Worm (Caenorhabditis elegans) whole organism, L3 larva: ENCODE measurements around the gene F56D5.5.

Source experiments
- ZK546.5 ChIP-seq: sonication (generic microtip); optimal IDR thresholded peaks from 2 replicates; lab custom pipeline; 2017; ENCODE audit warnings: missing biosample characterization, missing genetic modification characterization
- egl-27 ChIP-seq: sonication (generic microtip); optimal IDR thresholded peaks from 4 replicates; lab custom pipeline; 2017; ENCODE audit warnings: missing biosample characterization, missing genetic modification reagents, missing genetic modification characterization
- elt-2 ChIP-seq: sonication (generic microtip); optimal IDR thresholded peaks from 2 replicates; lab custom pipeline; 2016; ENCODE audit warnings: missing genetic modification reagents, mild to moderate bottlenecking, missing genetic modification characterization, missing compliant biosample characterization
- elt-3 ChIP-seq, 3 experiments: fragments of 150-350 bp in 1 of 3; sonication (generic microtip) in 2 of 3; optimal IDR thresholded peaks; 2 replicates in 2 of 3; 4 replicates in 1 of 3; lab custom pipeline; 2014 to 2017; ENCODE audit warnings: missing biosample characterization in 3 of 3, missing genetic modification characterization in 3 of 3
- fkh-2 ChIP-seq: fragments of 150-350 bp; optimal IDR thresholded peaks from 2 replicates; lab custom pipeline; 2014; ENCODE audit warnings: missing biosample characterization, missing genetic modification reagents, missing genetic modification characterization
- lsy-12 ChIP-seq: sonication (generic microtip); optimal IDR thresholded peaks from 2 replicates; lab custom pipeline; 2016; ENCODE audit warnings: mild to moderate bottlenecking, missing genetic modification characterization, missing compliant biosample characterization
- nhr-11 ChIP-seq: fragments of 150-350 bp; optimal IDR thresholded peaks from 2 replicates; lab custom pipeline; 2014; ENCODE audit warnings: missing biosample characterization, missing genetic modification characterization
- nhr-237 ChIP-seq: fragments of 150-350 bp; optimal IDR thresholded peaks from 2 replicates; lab custom pipeline; 2014; ENCODE audit warnings: missing biosample characterization, missing genetic modification characterization
- nhr-77 ChIP-seq: fragments of 150-350 bp; optimal IDR thresholded peaks from 2 replicates; lab custom pipeline; 2014; ENCODE audit warnings: missing biosample characterization, missing genetic modification characterization
- pha-4 ChIP-seq: fragments of 150-350 bp; optimal IDR thresholded peaks from 2 replicates; lab custom pipeline; 2014; ENCODE audit warnings: missing biosample characterization, missing genetic modification reagents, missing genetic modification characterization
- skn-1 ChIP-seq: fragments of 150-350 bp; optimal IDR thresholded peaks from 2 replicates; lab custom pipeline; 2014; ENCODE audit warnings: missing biosample characterization, missing genetic modification characterization
- tbx-2 ChIP-seq: sonication (generic microtip); optimal IDR thresholded peaks from 2 replicates; lab custom pipeline; 2016; ENCODE audit warnings: mild to moderate bottlenecking, missing genetic modification characterization, missing compliant biosample characterization
- zag-1 ChIP-seq: fragments of 150-350 bp; optimal IDR thresholded peaks from 2 replicates; lab custom pipeline; 2014; ENCODE audit warnings: missing biosample characterization, missing genetic modification characterization

DNA sequence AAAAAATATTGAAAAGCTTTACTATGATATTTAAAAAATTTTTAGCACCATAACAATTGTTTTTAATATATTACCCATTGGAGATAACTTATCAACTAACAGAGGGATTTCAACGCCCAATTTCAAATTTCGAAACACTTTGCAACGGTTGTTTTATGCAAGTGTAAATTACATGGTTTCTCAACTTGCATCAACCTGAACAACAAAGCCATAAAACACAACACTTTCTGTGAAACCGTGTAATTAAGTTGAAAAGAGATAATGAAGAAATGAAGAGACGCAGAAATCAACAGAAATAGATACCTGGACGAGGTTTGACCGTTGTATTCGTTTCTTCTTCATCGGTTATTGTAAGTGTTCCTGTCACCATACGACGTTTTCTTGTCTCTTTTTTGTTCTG is 42.5 kb upstream of the F56D5.5 start, which contains the start of gene cpin-1:
- no peak for TF ChIP-seq skn-1 (tag; lab: Kevin White, UChicago)
- no peak for TF ChIP-seq zag-1 (tag; lab: Kevin White, UChicago)
- no peak for TF ChIP-seq egl-27
- no peak for TF ChIP-seq elt-3 (tag; optimal IDR thresholded peaks at IDR 0.05; lab: Kevin White, UChicago)
- TF ChIP-seq elt-2 (tag; lab: Kevin White, UChicago) = no peak
- no peak for TF ChIP-seq nhr-237 (tag; lab: Kevin White, UChicago)
- no peak for TF ChIP-seq nhr-11 (tag; lab: Kevin White, UChicago)
- TF ChIP-seq nhr-77 (tag; lab: Kevin White, UChicago) = no peak
- no peak for TF ChIP-seq ZK546.5
- TF ChIP-seq pha-4 = no peak
- no peak for TF ChIP-seq tbx-2
- no peak for TF ChIP-seq fkh-2 (tag; lab: Kevin White, UChicago)
- no peak for TF ChIP-seq lsy-12
